Fruit fly (Drosophila melanogaster) Kc167 (cell line): ENCODE results near the gene CG18558.

Experiments
- Myc ChIP-seq: fragments of >200 bp; optimal IDR thresholded peaks from 2 replicates; lab custom pipeline; 2017; ENCODE audit warnings: missing external identifiers
- h ChIP-seq: fragments of >200 bp; optimal IDR thresholded peaks from 3 replicates; lab custom pipeline; 2018; ENCODE audit warnings: missing external identifiers
- insv ChIP-seq: fragments of >200 bp; optimal IDR thresholded peaks from 3 replicates; lab custom pipeline; 2018; ENCODE audit warnings: missing external identifiers
- psq ChIP-seq: fragments of >200 bp; optimal IDR thresholded peaks from 2 replicates; lab custom pipeline; 2017; ENCODE audit warnings: missing external identifiers
- ttk ChIP-seq: sonication (Bioruptor generic); optimal IDR thresholded peaks from 2 replicates; lab custom pipeline; 2017; ENCODE audit warnings: missing external identifiers

dm6 chr2L:2855204-2855768, 11.0 kb upstream of the CG18558 start:
- TF ChIP-seq ttk (no peak), Myc (lab: Kevin White, UChicago) (no peak), psq (lab: Kevin White, UChicago) (no peak), h (no peak), insv (lab: Kevin White, UChicago) (no peak)
